Worm (Caenorhabditis elegans): Measurements from ENCODE around the gene F57B9.3.

ce11 chrIII:6897587-6898064 is 42.0 kb upstream of the F57B9.3 start, which contains the start of gene T07E3.4:
- TF ChIP-seq lsy-2 (tag; optimal IDR thresholded peaks at IDR 0.05) (no peak), ces-1 (GFP tag; optimal IDR thresholded peaks at IDR 0.05) (peak; percentile 61), unc-39 (tag; optimal IDR thresholded peaks at IDR 0.05) (no peak), pha-4 (tag; optimal IDR thresholded peaks at IDR 0.05) (no peak), mep-1 (tag; optimal IDR thresholded peaks at IDR 0.05) (no peak), unc-62 (GFP tag; optimal IDR thresholded peaks at IDR 0.05) (peak; percentile 73), sptf-1 (tag; optimal IDR thresholded peaks at IDR 0.05) (no peak), blmp-1 (tag; optimal IDR thresholded peaks at IDR 0.05) (no peak), snpc-4 (tag; optimal IDR thresholded peaks at IDR 0.05) (no peak), lin-13 (tag; optimal IDR thresholded peaks at IDR 0.05) (no peak), sem-2 (GFP tag; optimal IDR thresholded peaks at IDR 0.05) (no peak)
